Worm (Caenorhabditis elegans): Measurements from ENCODE around the gene daf-3.

The daf-3 gene

DNA sequence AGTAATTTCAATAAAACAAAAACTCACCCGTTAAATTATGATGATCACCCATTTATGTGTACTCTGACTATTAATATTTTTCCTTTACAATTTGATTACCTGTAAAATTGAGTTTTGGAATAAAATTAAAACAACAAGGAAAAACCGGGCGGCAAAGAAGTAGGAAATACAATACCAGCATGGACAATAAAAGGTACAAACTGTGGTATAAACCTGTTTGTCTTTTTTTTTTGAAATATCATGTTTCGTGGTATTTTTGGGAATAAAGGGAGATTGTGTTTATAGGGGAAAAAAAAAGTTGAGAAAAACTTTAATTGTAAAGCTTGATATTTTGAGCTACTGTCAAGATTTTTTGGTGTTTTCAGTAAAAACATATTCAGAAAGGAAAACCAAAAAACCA is at the start of gene daf-3:
Gene daf-3, minus strand, starts transcription at position 101 of the 400 bp plus-strand sequence.
- no peak for TF ChIP-seq unc-62 (GFP tag; optimal IDR thresholded peaks at IDR 0.05)

DNA sequence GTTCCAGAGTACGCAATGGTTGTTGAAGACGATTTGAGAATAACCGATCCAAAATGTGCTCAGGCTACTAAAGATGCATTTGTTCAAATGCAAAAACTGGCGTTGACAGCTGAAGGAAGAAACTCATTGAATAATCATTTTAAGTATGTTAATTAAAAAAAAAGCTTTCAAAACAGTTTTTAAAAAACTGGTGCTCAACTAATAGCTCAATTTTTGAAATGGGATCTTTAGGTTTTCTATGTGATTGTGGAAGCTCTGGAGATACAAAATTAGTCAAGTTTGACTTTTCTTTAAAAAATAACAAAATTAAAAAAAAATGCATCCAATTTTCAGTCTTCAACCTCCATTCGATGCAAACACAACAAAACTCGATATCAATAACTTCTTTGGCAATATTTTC is 48.4 kb upstream of the daf-3 start:
- TF ChIP-seq unc-62 (GFP tag; optimal IDR thresholded peaks at IDR 0.05): no peak

DNA sequence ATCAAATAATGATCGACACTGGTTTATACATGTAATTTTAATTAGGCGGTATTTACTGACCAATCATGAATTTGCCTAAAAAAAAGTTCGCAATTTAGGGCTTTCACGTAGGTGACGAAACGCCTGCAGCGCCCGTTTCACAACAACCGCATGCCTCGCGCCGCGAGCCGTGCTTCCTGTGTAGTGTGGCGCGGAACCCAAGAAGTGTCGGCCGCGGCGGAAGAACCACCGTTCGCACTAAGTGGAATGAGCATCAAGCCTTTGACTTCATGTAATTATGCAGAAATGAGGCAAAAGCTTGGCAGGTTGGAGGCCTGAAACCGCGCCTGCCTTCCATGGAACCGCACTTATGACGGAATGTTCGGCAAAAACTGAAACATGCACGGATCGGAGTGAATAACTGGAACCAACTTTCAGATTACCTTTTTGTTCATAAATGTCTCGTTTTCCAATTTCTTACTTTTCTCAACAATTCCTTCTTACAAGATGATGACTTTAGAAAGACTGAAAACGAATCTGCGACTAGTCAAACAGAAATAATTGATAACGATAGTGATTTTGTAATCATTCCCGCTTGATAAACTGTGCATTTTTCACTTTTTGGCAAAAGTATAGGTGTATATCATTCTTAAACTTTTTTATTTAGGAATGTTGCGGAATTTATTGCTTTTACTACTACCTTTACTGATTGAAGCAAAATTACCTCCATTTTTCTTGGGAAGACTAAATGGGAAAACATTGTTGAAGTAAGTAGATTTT is 46.9 kb upstream of the daf-3 start, which contains the start of gene F56F10.1:
Gene F56F10.1, plus strand, starts transcription at position 647 of the 759 bp plus-strand sequence.
- no peak for TF ChIP-seq unc-62 (GFP tag; optimal IDR thresholded peaks at IDR 0.05)

DNA sequence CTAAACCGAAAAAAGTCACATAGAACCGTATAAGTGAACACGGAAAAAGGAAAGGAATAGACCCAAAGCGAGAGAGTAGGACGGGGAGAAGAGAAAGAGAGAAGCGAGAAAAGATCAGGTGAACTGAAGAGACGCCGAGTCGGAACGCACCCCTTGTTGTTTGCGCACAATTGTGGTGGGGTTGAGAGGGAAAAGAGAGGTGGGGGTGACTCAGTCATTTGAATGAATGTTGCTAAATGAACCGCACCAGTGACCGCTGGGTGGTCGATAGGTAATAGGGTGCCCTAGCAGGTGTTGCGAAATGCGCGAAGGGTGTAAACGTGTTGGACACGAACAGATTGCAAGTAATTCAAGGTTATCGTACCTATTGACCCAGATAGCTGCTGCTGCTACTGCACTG is 45.7 kb upstream of the daf-3 start, which contains the start of gene lgl-1:
Gene lgl-1, minus strand, starts transcription at position 70 of the 400 bp plus-strand sequence.
- no peak for TF ChIP-seq unc-62 (GFP tag; optimal IDR thresholded peaks at IDR 0.05)

DNA sequence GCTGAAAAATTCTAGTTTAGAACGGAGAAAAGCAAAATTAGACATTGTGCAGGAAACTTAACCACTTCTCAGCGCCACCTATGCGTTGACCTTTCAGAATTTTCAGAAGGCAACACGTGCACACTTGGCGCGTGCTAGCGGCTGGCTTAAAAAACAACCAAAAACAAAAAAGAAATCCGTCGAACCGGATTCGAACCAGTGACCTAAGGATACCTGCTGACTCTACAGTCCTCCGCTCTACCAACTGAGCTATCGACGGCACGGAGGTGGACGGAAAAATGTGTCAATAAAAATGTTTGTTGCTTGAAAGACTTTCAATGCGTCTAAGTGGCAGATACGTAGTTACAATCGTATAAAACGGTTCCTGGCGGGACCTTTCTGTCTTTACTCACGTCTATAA is 39.9 kb upstream of the daf-3 start:
- TF ChIP-seq unc-62 (GFP tag; optimal IDR thresholded peaks at IDR 0.05): no peak

- no peak for TF ChIP-seq unc-62 (GFP tag; optimal IDR thresholded peaks at IDR 0.05)
Measured at ce11 chrX:864293-864731, 39.0 kb upstream of the daf-3 start.

ce11 chrX:863478-863877 is 38.2 kb upstream of the daf-3 start, which contains the start of gene cdo-1:
Gene cdo-1, minus strand, starts transcription at chrX:863578.
- no peak for TF ChIP-seq unc-62 (GFP tag; optimal IDR thresholded peaks at IDR 0.05)

ce11 chrX:861378-861777 is 36.1 kb upstream of the daf-3 start:
- TF ChIP-seq unc-62 (GFP tag; optimal IDR thresholded peaks at IDR 0.05): no peak

- no peak for TF ChIP-seq unc-62 (GFP tag; optimal IDR thresholded peaks at IDR 0.05)
Measured at ce11 chrX:859401-859800, 34.1 kb upstream of the daf-3 start, which contains the start of gene F56F10.2. Gene F56F10.2, plus strand, starts transcription at chrX:859615.

DNA sequence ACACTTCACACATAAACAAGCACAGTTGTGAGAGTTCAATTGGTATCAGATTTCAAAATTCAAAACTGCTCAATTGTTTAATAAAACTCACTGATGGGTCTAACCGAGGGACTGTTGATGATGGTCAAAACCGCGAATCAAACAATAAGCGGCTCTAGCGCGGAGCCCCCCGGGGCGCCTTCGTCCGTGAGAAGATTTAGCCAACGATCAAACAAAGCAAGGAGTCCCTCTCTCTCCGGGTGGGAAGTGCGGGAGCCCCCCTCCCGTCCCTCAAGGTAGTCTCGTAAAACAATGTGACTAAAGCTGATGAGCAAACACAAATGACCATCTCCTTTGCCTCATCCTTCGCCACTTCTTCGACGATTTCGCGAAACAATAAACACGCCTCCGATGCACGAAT is 32.4 kb upstream of the daf-3 start:
- no peak for TF ChIP-seq unc-62 (GFP tag; optimal IDR thresholded peaks at IDR 0.05)

DNA sequence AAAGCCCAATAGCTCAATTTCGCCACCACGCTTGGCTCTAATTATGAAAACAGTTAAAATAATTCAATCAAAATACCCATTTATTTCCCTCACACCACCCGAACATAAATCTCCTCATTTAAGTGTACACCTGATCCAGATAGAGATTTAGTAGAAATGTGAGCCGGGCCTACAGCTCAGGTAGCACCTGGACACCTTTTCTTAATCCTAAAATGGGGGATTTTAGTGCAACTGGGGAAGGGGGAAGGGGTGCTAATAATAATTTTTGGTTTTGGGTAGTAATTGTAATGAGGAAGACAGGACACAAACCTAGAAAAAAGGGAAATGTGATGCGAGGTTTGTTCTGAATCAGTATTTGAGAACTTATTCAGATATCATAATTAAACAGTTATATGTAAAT is 28.3 kb upstream of the daf-3 start:
- no peak for TF ChIP-seq unc-62 (GFP tag; optimal IDR thresholded peaks at IDR 0.05)

- TF ChIP-seq unc-62 (GFP tag; optimal IDR thresholded peaks at IDR 0.05): no peak
Measured at ce11 chrX:852739-853268, 27.5 kb upstream of the daf-3 start.

- no peak for TF ChIP-seq unc-62 (GFP tag; optimal IDR thresholded peaks at IDR 0.05)
Measured at ce11 chrX:851421-851820, 26.1 kb upstream of the daf-3 start, which contains the start of gene igcm-1. Gene igcm-1, minus strand, starts transcription at chrX:851521.

DNA sequence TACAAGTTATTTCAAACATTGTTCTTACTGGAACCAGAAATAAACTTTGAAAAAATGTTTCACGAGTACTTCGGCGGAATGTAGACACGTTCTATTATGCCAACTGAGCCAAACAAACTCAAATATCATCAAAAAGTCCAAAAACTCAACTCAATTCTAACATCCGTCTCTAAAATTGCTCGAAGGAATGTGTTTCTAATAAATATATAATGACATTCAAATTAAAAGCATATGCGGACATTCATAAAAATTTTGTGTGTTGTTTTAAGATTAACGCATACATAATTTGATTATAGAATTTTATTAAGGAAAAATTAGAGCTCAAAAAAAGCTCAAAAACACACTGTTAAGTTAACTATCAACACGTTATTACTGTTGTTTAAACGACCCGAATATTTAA is 20.2 kb upstream of the daf-3 start:
- no peak for TF ChIP-seq unc-62 (GFP tag; optimal IDR thresholded peaks at IDR 0.05)

- no peak for TF ChIP-seq unc-62 (GFP tag; optimal IDR thresholded peaks at IDR 0.05)
Measured at ce11 chrX:844649-845048, 19.4 kb upstream of the daf-3 start.

ce11 chrX:841393-841792 is 16.1 kb upstream of the daf-3 start, which contains the start of gene F39H12.3:
Gene F39H12.3, minus strand, starts transcription at chrX:841493.
- TF ChIP-seq unc-62 (GFP tag; optimal IDR thresholded peaks at IDR 0.05): no peak

- no peak for TF ChIP-seq unc-62 (GFP tag; optimal IDR thresholded peaks at IDR 0.05)
Measured at ce11 chrX:834478-834877, 9.2 kb upstream of the daf-3 start, which contains the start of gene F39H12.1. Gene F39H12.1, plus strand, starts transcription at chrX:834778.
